Fruit fly (Drosophila melanogaster): ENCODE results near the gene CG13073.

DNA sequence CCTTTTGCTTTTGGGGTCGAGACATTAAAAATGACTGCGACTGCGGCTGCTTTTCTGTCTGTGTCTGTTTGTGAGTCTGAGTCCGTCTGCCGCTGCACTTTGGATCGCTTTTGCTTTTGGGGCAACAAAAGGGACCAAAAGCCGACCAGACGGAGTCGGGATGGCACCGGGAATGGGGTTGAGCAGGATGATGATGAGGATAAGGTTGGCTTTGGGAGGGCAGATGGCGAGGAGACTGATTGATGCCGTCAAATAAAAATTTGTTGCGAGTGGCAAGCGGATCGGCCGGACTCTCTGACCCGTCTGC is 27.2 kb downstream of the CG13073 start:
- TF ChIP-seq CG8478 (optimal IDR thresholded peaks at IDR 0.05) (no peak), CTCF (optimal IDR thresholded peaks at IDR 0.05) (no peak)

All from S2 (cell line).